Fruit fly (Drosophila melanogaster) whole organism, embryonic: ENCODE measurements around the gene Ccp84Ad.
A peak's percentile ranks its signal among the peaks of the same experiment; 100 is the strongest.

Experiments used
- Atf6 ChIP-seq: fragments of 200-800 bp; sonication (Bioruptor generic); IDR thresholded peaks from 2 replicates; pipeline ENCODE4 v1.3.6; 2022; ENCODE audit warnings: missing biosample characterization, missing genetic modification characterization
- BEAF-32 ChIP-seq: fragments of 200-800 bp; sonication (Bioruptor generic); optimal IDR thresholded peaks from 3 replicates; lab custom pipeline; 2017; ENCODE audit warnings: missing biosample characterization, missing genetic modification characterization, mild to moderate bottlenecking, moderate library complexity, missing genetic modification reagents
- CG10366 ChIP-seq: fragments of 200-800 bp; sonication (Bioruptor generic); IDR thresholded peaks from 2 replicates; pipeline ENCODE4 v1.3.6; 2022; ENCODE audit warnings: missing biosample characterization, missing genetic modification characterization
- CG13287 ChIP-seq: fragments of 200-800 bp; sonication (Bioruptor generic); IDR thresholded peaks from 2 replicates; pipeline ENCODE4 v1.3.6; 2022; ENCODE audit warnings: missing biosample characterization, missing genetic modification characterization; ENCODE audit not compliant: partially characterized antibody
- CG13624 ChIP-seq: fragments of 200-800 bp; sonication (Bioruptor generic); optimal IDR thresholded peaks from 2 replicates; lab custom pipeline; 2016; ENCODE audit warnings: missing biosample characterization, missing genetic modification characterization
- CG15696 ChIP-seq: fragments of 200-800 bp; sonication (Bioruptor generic); optimal IDR thresholded peaks from 2 replicates; lab custom pipeline; 2019; ENCODE audit warnings: missing biosample characterization, mild to moderate bottlenecking, missing genetic modification characterization, moderate library complexity
- CG16813 ChIP-seq: fragments of 200-800 bp; sonication (Bioruptor generic); IDR thresholded peaks from 3 replicates; pipeline ENCODE4 v1.3.6; 2022; ENCODE audit warnings: missing biosample characterization, missing genetic modification characterization; ENCODE audit not compliant: partially characterized antibody
- CG17568 ChIP-seq: fragments of 200-800 bp; sonication (Bioruptor generic); optimal IDR thresholded peaks from 2 replicates; lab custom pipeline; 2018; ENCODE audit warnings: missing biosample characterization, mild to moderate bottlenecking, missing genetic modification characterization, moderate library complexity
- CG17829 ChIP-seq: fragments of 200-800 bp; optimal IDR thresholded peaks from 2 replicates; lab custom pipeline; 2019; ENCODE audit warnings: missing biosample characterization, mild to moderate bottlenecking, missing genetic modification characterization, moderate library complexity
- CG34376 ChIP-seq: fragments of 200-800 bp; sonication (Bioruptor generic); optimal IDR thresholded peaks from 2 replicates; lab custom pipeline; 2018; ENCODE audit warnings: missing biosample characterization, mild to moderate bottlenecking, missing genetic modification characterization
- CG4617 ChIP-seq: fragments of 200-800 bp; sonication (Bioruptor generic); optimal IDR thresholded peaks from 3 replicates; lab custom pipeline; 2016; ENCODE audit warnings: missing biosample characterization, missing genetic modification characterization, borderline replicate concordance
- CG4707 ChIP-seq: fragments of 200-800 bp; sonication (Bioruptor generic); optimal IDR thresholded peaks from 2 replicates; lab custom pipeline; 2018; ENCODE audit warnings: missing biosample characterization, mild to moderate bottlenecking, missing genetic modification characterization, moderate library complexity
- CG5953 ChIP-seq: fragments of 200-800 bp; sonication (Bioruptor generic); IDR thresholded peaks from 2 replicates; pipeline ENCODE4 v1.3.6; 2022; ENCODE audit warnings: missing biosample characterization, missing genetic modification characterization
- CG7745 ChIP-seq: fragments of 200-800 bp; sonication (Bioruptor generic); optimal IDR thresholded peaks from 2 replicates; lab custom pipeline; 2018; ENCODE audit warnings: missing biosample characterization, mild to moderate bottlenecking, missing genetic modification characterization, moderate library complexity
- CG8089 ChIP-seq: fragments of 200-800 bp; sonication (Bioruptor generic); optimal IDR thresholded peaks from 3 replicates; lab custom pipeline; 2016; ENCODE audit warnings: missing biosample characterization, missing genetic modification characterization
- CG8290 ChIP-seq, 3 experiments: fragments of 200-800 bp; sonication (Bioruptor generic); optimal IDR thresholded peaks; 2 replicates each; lab custom pipeline; 2016 to 2019; ENCODE audit warnings: missing biosample characterization in 3 of 3, missing genetic modification characterization in 3 of 3, mild to moderate bottlenecking in 2 of 3, moderate library complexity in 1 of 3
- CG9797 ChIP-seq: fragments of 200-800 bp; sonication (Bioruptor generic); optimal IDR thresholded peaks from 3 replicates; lab custom pipeline; 2018; ENCODE audit warnings: missing biosample characterization, mild to moderate bottlenecking, missing genetic modification characterization
- Ets97D ChIP-seq: fragments of 200-800 bp; sonication (Bioruptor generic); optimal IDR thresholded peaks from 3 replicates; lab custom pipeline; 2016; ENCODE audit warnings: missing biosample characterization, missing genetic modification characterization
- MBD-R2 ChIP-seq: fragments of 200-800 bp; sonication (Bioruptor generic); IDR thresholded peaks from 2 replicates; pipeline ENCODE4 v1.3.6; 2022; ENCODE audit warnings: missing biosample characterization, missing genetic modification characterization
- MESR4 ChIP-seq: fragments of 200-800 bp; sonication (Bioruptor generic); optimal IDR thresholded peaks from 2 replicates; lab custom pipeline; 2018; ENCODE audit warnings: missing biosample characterization, mild to moderate bottlenecking, missing genetic modification characterization, moderate library complexity
- Mad ChIP-seq: fragments of 200-800 bp; sonication (Bioruptor generic); optimal IDR thresholded peaks from 2 replicates; lab custom pipeline; 2016; ENCODE audit warnings: missing biosample characterization, missing genetic modification characterization
- Med ChIP-seq: fragments of 200-800 bp; sonication (Bioruptor generic); peaks from one replicate; lab custom pipeline; 2016; ENCODE audit warnings: missing biosample characterization, missing genetic modification characterization, mild to moderate bottlenecking, inconsistent platforms, moderate library complexity
- Mrtf ChIP-seq: fragments of 200-800 bp; sonication (Bioruptor generic); IDR thresholded peaks from 3 replicates; pipeline ENCODE4 v1.3.6; 2022; ENCODE audit warnings: missing biosample characterization, missing genetic modification characterization
- Rx ChIP-seq: fragments of 200-800 bp; sonication (Bioruptor generic); IDR thresholded peaks from 2 replicates; pipeline ENCODE4 v1.3.6; 2022; ENCODE audit warnings: missing biosample characterization, missing genetic modification characterization
- Sin3A ChIP-seq: fragments of >200 bp; optimal IDR thresholded peaks from 2 replicates; lab custom pipeline; 2018
- Sry-β ChIP-seq: fragments of 200-800 bp; sonication (Bioruptor generic); optimal IDR thresholded peaks from 2 replicates; lab custom pipeline; 2018; ENCODE audit warnings: missing biosample characterization, mild to moderate bottlenecking, missing genetic modification characterization, moderate library complexity
- Stat92E ChIP-seq, 3 experiments: fragments of >200 bp in 2 of 3; fragments of 200-800 bp in 1 of 3; sonication (Bioruptor generic) in 1 of 3; optimal IDR thresholded peaks; 2 replicates each; lab custom pipeline; 2017 to 2019; ENCODE audit warnings: missing biosample characterization in 3 of 3, missing genetic modification characterization in 3 of 3, mild to moderate bottlenecking in 1 of 3, moderate library complexity in 1 of 3
- Xbp1 ChIP-seq: fragments of 200-800 bp; sonication (Bioruptor generic); optimal IDR thresholded peaks from 3 replicates; lab custom pipeline; 2016; ENCODE audit warnings: missing biosample characterization, mild to moderate bottlenecking, missing genetic modification characterization
- ase ChIP-seq: fragments of 200-800 bp; sonication (Bioruptor generic); IDR thresholded peaks from 3 replicates; pipeline ENCODE4 v1.3.6; 2022; ENCODE audit warnings: missing biosample characterization, missing genetic modification characterization
- bbx ChIP-seq: fragments of 200-800 bp; sonication (Bioruptor generic); IDR thresholded peaks from 2 replicates; pipeline ENCODE4 v1.3.6; 2022; ENCODE audit warnings: missing biosample characterization, missing genetic modification characterization; ENCODE audit not compliant: partially characterized antibody
- bigmax ChIP-seq: fragments of 200-800 bp; sonication (Bioruptor generic); optimal IDR thresholded peaks from 2 replicates; lab custom pipeline; 2018; ENCODE audit warnings: missing biosample characterization, mild to moderate bottlenecking, missing genetic modification characterization
- bsh ChIP-seq, 2 experiments: fragments of 200-800 bp; sonication (Bioruptor generic); optimal IDR thresholded peaks; 2 replicates each; lab custom pipeline; 2017 to 2018; ENCODE audit warnings: mild to moderate bottlenecking in 2 of 2, missing biosample characterization in 2 of 2, missing genetic modification characterization in 2 of 2, moderate library complexity in 1 of 2
- da ChIP-seq: fragments of 200-800 bp; sonication (Bioruptor generic); optimal IDR thresholded peaks from 2 replicates; lab custom pipeline; 2016; ENCODE audit warnings: missing biosample characterization, missing genetic modification characterization
- dm ChIP-seq: fragments of 200-800 bp; sonication (Bioruptor generic); optimal IDR thresholded peaks from 3 replicates; lab custom pipeline; 2016; ENCODE audit warnings: missing biosample characterization, missing genetic modification characterization
- dmrt11E ChIP-seq: fragments of 200-800 bp; sonication (Bioruptor generic); optimal IDR thresholded peaks from 3 replicates; lab custom pipeline; 2018; ENCODE audit warnings: missing biosample characterization, mild to moderate bottlenecking, missing genetic modification characterization, moderate library complexity
- dysf ChIP-seq: fragments of 200-800 bp; sonication (Bioruptor generic); IDR thresholded peaks from 3 replicates; pipeline ENCODE4 v1.3.6; 2022; ENCODE audit warnings: missing biosample characterization, missing genetic modification characterization
- emc ChIP-seq: fragments of 200-800 bp; sonication (Bioruptor generic); optimal IDR thresholded peaks from 2 replicates; lab custom pipeline; 2016; ENCODE audit warnings: missing biosample characterization, missing genetic modification characterization
- grn ChIP-seq: fragments of 200-800 bp; sonication (Bioruptor generic); optimal IDR thresholded peaks from 3 replicates; lab custom pipeline; 2017; ENCODE audit warnings: missing biosample characterization, missing genetic modification characterization
- hkb ChIP-seq, 2 experiments: fragments of 200-800 bp in 1 of 2; fragments of >200 bp in 1 of 2; sonication (Bioruptor generic) in 1 of 2; IDR thresholded peaks in 1 of 2; optimal IDR thresholded peaks in 1 of 2; 2 replicates each; pipeline versions ENCODE4 v1.3.6 to Lab custom; 2017 to 2022; ENCODE audit warnings: missing biosample characterization in 1 of 2, missing genetic modification characterization in 1 of 2
- lmd ChIP-seq: fragments of 200-800 bp; sonication (Bioruptor generic); IDR thresholded peaks from 2 replicates; pipeline ENCODE4 v1.3.6; 2022; ENCODE audit warnings: missing biosample characterization, missing genetic modification characterization
- lov ChIP-seq, 2 experiments: fragments of 200-800 bp in 1 of 2; fragments of >200 bp in 1 of 2; sonication (Bioruptor generic) in 1 of 2; IDR thresholded peaks in 1 of 2; optimal IDR thresholded peaks in 1 of 2; 2 replicates in 1 of 2; 3 replicates in 1 of 2; pipeline versions ENCODE4 v1.3.6 to Lab custom; 2017 to 2022; ENCODE audit warnings: missing biosample characterization in 1 of 2, missing genetic modification characterization in 1 of 2
- nmo ChIP-seq: fragments of 200-800 bp; sonication (Bioruptor generic); optimal IDR thresholded peaks from 2 replicates; lab custom pipeline; 2018; ENCODE audit warnings: missing biosample characterization, mild to moderate bottlenecking, missing genetic modification characterization, moderate library complexity
- phol ChIP-seq: fragments of 200-800 bp; sonication (Bioruptor generic); optimal IDR thresholded peaks from 3 replicates; lab custom pipeline; 2018; ENCODE audit warnings: missing biosample characterization, mild to moderate bottlenecking, missing genetic modification characterization, moderate library complexity
- rib ChIP-seq: fragments of 200-800 bp; sonication (Bioruptor generic); IDR thresholded peaks from 2 replicates; pipeline ENCODE4 v1.3.6; 2022; ENCODE audit warnings: missing biosample characterization, missing genetic modification characterization
- schlank ChIP-seq: fragments of 200-800 bp; sonication (Bioruptor generic); optimal IDR thresholded peaks from 2 replicates; lab custom pipeline; 2018; ENCODE audit warnings: missing biosample characterization, mild to moderate bottlenecking, missing genetic modification characterization
- sens ChIP-seq: fragments of 200-800 bp; sonication (Bioruptor generic); peaks from one replicate; lab custom pipeline; 2016; ENCODE audit warnings: missing biosample characterization, missing genetic modification characterization
- tin ChIP-seq: fragments of 200-800 bp; sonication (Bioruptor generic); optimal IDR thresholded peaks from 3 replicates; lab custom pipeline; 2016; ENCODE audit warnings: missing biosample characterization, missing genetic modification characterization
- wdn ChIP-seq: fragments of 200-800 bp; sonication (Bioruptor generic); IDR thresholded peaks from 2 replicates; pipeline ENCODE4 v1.3.6; 2022; ENCODE audit warnings: missing biosample characterization, missing genetic modification characterization
- zen2 ChIP-seq: fragments of 200-800 bp; sonication (Bioruptor generic); IDR thresholded peaks from 3 replicates; pipeline ENCODE4 v1.3.6; 2022; ENCODE audit warnings: missing biosample characterization, missing genetic modification characterization; ENCODE audit not compliant: partially characterized antibody

Ccp84Ad gene

dm6 chr3R:6646740-6647139 is 45.8 kb upstream of the Ccp84Ad start, which contains the start of gene Taf1 (continued):
- TF ChIP-seq CG16813 (GFP tag; lab: Robert Waterston, UW) (0 out of 3 replicates have a peak, but pooled peaks have one; percentile 11), bbx (GFP tag; lab: Robert Waterston, UW) (0 out of 2 replicates have a peak, but pooled peaks have one; percentile 19), nmo (no peak), CG13624 (peak; percentile 36), hkb (optimal IDR thresholded peaks at IDR 0.05; lab: Kevin White, UChicago) (no peak), hkb (GFP tag; IDR thresholded peaks at IDR 0.05; lab: Robert Waterston, UW) (0 out of 2 replicates have a peak, but pooled peaks have one; percentile 9), CG15696 (tag; lab: Kevin White, UChicago) (no peak), CG17829 (peak; percentile 48), CG4617 (GFP tag; lab: Kevin White, UChicago) (peak; percentile 98), Xbp1 (GFP tag; lab: Kevin White, UChicago) (peak; percentile 19), lmd (GFP tag; lab: Robert Waterston, UW) (no peak), CG8089 (GFP tag; lab: Kevin White, UChicago) (no peak), dm (GFP tag; lab: Kevin White, UChicago) (peak; percentile 25), bigmax (GFP tag; lab: Kevin White, UChicago) (peak; percentile 28), BEAF-32 (GFP tag; lab: Kevin White, UChicago) (peak; percentile 47), Stat92E (GFP tag; optimal IDR thresholded peaks at IDR 0.05; lab: Kevin White, UChicago) (peak in 1 of 3 experiments; percentile 27), tin (GFP tag; lab: Kevin White, UChicago) (no peak), bsh (GFP tag; optimal IDR thresholded peaks at IDR 0.05; lab: Kevin White, UChicago) (no peak), dysf (GFP tag; lab: Robert Waterston, UW) (no peak), Ets97D (GFP tag; lab: Kevin White, UChicago) (peak; percentile 60), ase (no peak), CG4707 (GFP tag; lab: Kevin White, UChicago) (no peak), Med (GFP tag; lab: Kevin White, UChicago) (peak; percentile 79), CG13287 (GFP tag; lab: Robert Waterston, UW) (peak; percentile 52), zen2 (GFP tag; lab: Robert Waterston, UW) (no peak), schlank (tag; lab: Kevin White, UChicago) (no peak), da (GFP tag; lab: Kevin White, UChicago) (no peak), Sin3A (lab: Kevin White, UChicago) (peak; percentile 66), rib (GFP tag; lab: Robert Waterston, UW) (no peak), MESR4 (GFP tag; lab: Kevin White, UChicago) (peak; percentile 99), emc (no peak), CG5953 (GFP tag; lab: Robert Waterston, UW) (no peak), grn (no peak), CG7745 (no peak), CG8290 (GFP tag; optimal IDR thresholded peaks at IDR 0.05; lab: Kevin White, UChicago) (no peak), CG8290 (tag; optimal IDR thresholded peaks at IDR 0.05; lab: Kevin White, UChicago) (no peak), Mad (GFP tag; lab: Kevin White, UChicago) (no peak), MBD-R2 (peak; percentile 95), CG17568 (GFP tag; lab: Kevin White, UChicago) (no peak), dmrt11E (tag; lab: Kevin White, UChicago) (no peak), CG10366 (GFP tag; lab: Robert Waterston, UW) (no peak), Rx (GFP tag; lab: Robert Waterston, UW) (no peak), Atf6 (GFP tag; lab: Robert Waterston, UW) (no peak), lov (optimal IDR thresholded peaks at IDR 0.05; lab: Kevin White, UChicago) (no peak), lov (GFP tag; IDR thresholded peaks at IDR 0.05; lab: Robert Waterston, UW) (no peak), CG34376 (no peak), phol (tag; lab: Kevin White, UChicago) (peak; percentile 64), sens (no peak), Sry-β (GFP tag; lab: Kevin White, UChicago) (no peak), wdn (GFP tag; lab: Robert Waterston, UW) (no peak), Mrtf (GFP tag; lab: Robert Waterston, UW) (no peak), CG9797 (GFP tag; lab: Kevin White, UChicago) (peak; percentile 94)
